Worm (Caenorhabditis elegans) whole organism, mixed stage, embryonic: ENCODE data around the gene ech-3.

Source experiments
- M03D4.4 ChIP-seq: sonication (generic microtip); optimal IDR thresholded peaks from 2 replicates; lab custom pipeline; 2017; ENCODE audit warnings: mild to moderate bottlenecking, missing genetic modification characterization, missing compliant biosample characterization
- bed-3 ChIP-seq: fragments of 200-800 bp; sonication (Bioruptor generic); optimal IDR thresholded peaks from 3 replicates; lab custom pipeline; 2018; ENCODE audit warnings: mild to moderate bottlenecking, missing genetic modification characterization, moderate library complexity, missing compliant biosample characterization
- blmp-1 ChIP-seq: fragments of 150-350 bp; optimal IDR thresholded peaks from 2 replicates; lab custom pipeline; 2014; ENCODE audit warnings: missing biosample characterization, missing genetic modification characterization
- ceh-39 ChIP-seq: fragments of 150-350 bp; optimal IDR thresholded peaks from 2 replicates; lab custom pipeline; 2014; ENCODE audit warnings: missing biosample characterization, missing genetic modification characterization
- ceh-43 ChIP-seq: fragments of 200-800 bp; sonication (Bioruptor generic); optimal IDR thresholded peaks from 2 replicates; lab custom pipeline; 2018; ENCODE audit warnings: mild to moderate bottlenecking, missing genetic modification characterization, moderate library complexity, missing compliant biosample characterization
- ces-1 ChIP-seq: fragments of 150-350 bp; optimal IDR thresholded peaks from 2 replicates; lab custom pipeline; 2014; ENCODE audit warnings: missing biosample characterization, missing genetic modification reagents, missing genetic modification characterization
- cnd-1 ChIP-seq: fragments of 200-800 bp; sonication (Bioruptor generic); optimal IDR thresholded peaks from 2 replicates; lab custom pipeline; 2018; ENCODE audit warnings: mild to moderate bottlenecking, missing genetic modification characterization, missing compliant biosample characterization
- drap-1 ChIP-seq: fragments of 200-800 bp; sonication (Bioruptor generic); optimal IDR thresholded peaks from 3 replicates; lab custom pipeline; 2018; ENCODE audit warnings: mild to moderate bottlenecking, missing genetic modification characterization, missing compliant biosample characterization
- elt-1 ChIP-seq: sonication (generic microtip); optimal IDR thresholded peaks from 2 replicates; lab custom pipeline; 2017; ENCODE audit warnings: missing genetic modification characterization, mild to moderate bottlenecking, missing compliant biosample characterization, antibody characterized with exemption, moderate library complexity, borderline replicate concordance; ENCODE audit not compliant: insufficient read depth
- flh-1 ChIP-seq: fragments of 200-800 bp; sonication (Bioruptor generic); optimal IDR thresholded peaks from 2 replicates; lab custom pipeline; 2018; ENCODE audit warnings: mild to moderate bottlenecking, missing genetic modification characterization, moderate library complexity, missing compliant biosample characterization
- ham-2 ChIP-seq: fragments of 200-800 bp; sonication (Bioruptor generic); optimal IDR thresholded peaks from 2 replicates; lab custom pipeline; 2018; ENCODE audit warnings: mild to moderate bottlenecking, missing genetic modification characterization, missing compliant biosample characterization
- hlh-1 ChIP-seq: fragments of 150-350 bp; optimal IDR thresholded peaks from 2 replicates; lab custom pipeline; 2014; ENCODE audit warnings: missing biosample characterization, missing genetic modification reagents, missing genetic modification characterization
- lin-13 ChIP-seq: fragments of 150-350 bp; optimal IDR thresholded peaks from 2 replicates; lab custom pipeline; 2014; ENCODE audit warnings: missing biosample characterization, missing genetic modification characterization
- lin-32 ChIP-seq: fragments of 200-800 bp; sonication (Bioruptor generic); optimal IDR thresholded peaks from 2 replicates; lab custom pipeline; 2018; ENCODE audit warnings: mild to moderate bottlenecking, missing genetic modification characterization, missing compliant biosample characterization
- lsy-2 ChIP-seq: fragments of 150-350 bp; optimal IDR thresholded peaks from 2 replicates; lab custom pipeline; 2014; ENCODE audit warnings: missing biosample characterization, missing genetic modification characterization
- mab-5 ChIP-seq: fragments of 150-350 bp; optimal IDR thresholded peaks from 2 replicates; lab custom pipeline; 2014; ENCODE audit warnings: missing biosample characterization, missing genetic modification characterization
- mep-1 ChIP-seq: fragments of 150-350 bp; optimal IDR thresholded peaks from 2 replicates; lab custom pipeline; 2017; ENCODE audit warnings: missing biosample characterization, missing genetic modification reagents, missing genetic modification characterization, inconsistent platforms
- mls-2 ChIP-seq: sonication (generic microtip); optimal IDR thresholded peaks from 2 replicates; lab custom pipeline; 2016; ENCODE audit warnings: mild to moderate bottlenecking, missing genetic modification characterization, moderate library complexity, missing compliant biosample characterization
- nhr-12 ChIP-seq: fragments of 150-350 bp; optimal IDR thresholded peaks from 2 replicates; lab custom pipeline; 2014; ENCODE audit warnings: missing biosample characterization, missing genetic modification characterization
- nhr-2 ChIP-seq: fragments of 150-350 bp; optimal IDR thresholded peaks from 2 replicates; lab custom pipeline; 2014; ENCODE audit warnings: missing biosample characterization, missing genetic modification characterization
- nhr-237 ChIP-seq: fragments of 150-350 bp; optimal IDR thresholded peaks from 2 replicates; lab custom pipeline; 2014; ENCODE audit warnings: missing biosample characterization, missing genetic modification characterization
- nhr-28 ChIP-seq: fragments of 150-350 bp; optimal IDR thresholded peaks from 2 replicates; lab custom pipeline; 2014; ENCODE audit warnings: missing biosample characterization, missing genetic modification characterization
- pha-4 ChIP-seq: fragments of 150-350 bp; optimal IDR thresholded peaks from 2 replicates; lab custom pipeline; 2018; ENCODE audit warnings: missing biosample characterization, missing genetic modification reagents, missing genetic modification characterization
- sptf-1 ChIP-seq: sonication (generic microtip); optimal IDR thresholded peaks from 2 replicates; lab custom pipeline; 2017; ENCODE audit warnings: mild to moderate bottlenecking, missing genetic modification characterization, moderate library complexity, missing compliant biosample characterization
- tbx-8 ChIP-seq: fragments of 200-800 bp; sonication (Bioruptor generic); optimal IDR thresholded peaks from 2 replicates; lab custom pipeline; 2018; ENCODE audit warnings: mild to moderate bottlenecking, missing genetic modification characterization, moderate library complexity, missing compliant biosample characterization
- unc-120 ChIP-seq: sonication (generic microtip); optimal IDR thresholded peaks from 2 replicates; lab custom pipeline; 2017; ENCODE audit warnings: missing genetic modification characterization, missing compliant biosample characterization; ENCODE audit not compliant: poor library complexity, severe bottlenecking
- unc-39 ChIP-seq: fragments of 150-350 bp; optimal IDR thresholded peaks from 2 replicates; lab custom pipeline; 2014; ENCODE audit warnings: missing biosample characterization, missing genetic modification characterization
- unc-62 ChIP-seq: fragments of 150-350 bp; optimal IDR thresholded peaks from 2 replicates; lab custom pipeline; 2014; ENCODE audit warnings: missing biosample characterization, missing genetic modification reagents, missing genetic modification characterization
- ztf-11 ChIP-seq: fragments of 150-350 bp; optimal IDR thresholded peaks from 2 replicates; lab custom pipeline; 2014; ENCODE audit warnings: missing biosample characterization, missing genetic modification characterization

ech-3 gene

ce11 chrV:7995878-7996277, 26.1 kb upstream of the ech-3 start, which contains the start of gene Y97E10AR.2:
Gene Y97E10AR.2 (plus strand): TSS chrV:7996178.
- TF ChIP-seq hlh-1 (tag; lab: Kevin White, UChicago): peak; percentile 26
- no peak for TF ChIP-seq mls-2
- no peak for TF ChIP-seq lin-13 (tag; lab: Kevin White, UChicago)
- no peak for TF ChIP-seq elt-1 (tag; lab: Kevin White, UChicago)
- no peak for TF ChIP-seq unc-62 (GFP tag; lab: Kevin White, UChicago)

ce11 chrV:8000929-8001513, 21.0 kb upstream of the ech-3 start, which contains the start of gene Y97E10AR.1:
Gene Y97E10AR.1 (plus strand): TSS chrV:8001463.
- TF ChIP-seq pha-4: peak; percentile 7
- TF ChIP-seq nhr-12 (tag; lab: Kevin White, UChicago): no peak
- TF ChIP-seq sptf-1 (tag; lab: Kevin White, UChicago): peak; percentile 28
- no peak for TF ChIP-seq ham-2
- peak; percentile 55 for TF ChIP-seq mls-2
- TF ChIP-seq drap-1: peak; percentile 39
- TF ChIP-seq mep-1 (tag; lab: Kevin White, UChicago): peak; percentile 43
- TF ChIP-seq blmp-1: peak; percentile 55
- no peak for TF ChIP-seq lin-13 (tag; lab: Kevin White, UChicago)
- peak; percentile 2 for TF ChIP-seq mab-5 (tag; lab: Kevin White, UChicago)
- no peak for TF ChIP-seq nhr-2 (tag; lab: Kevin White, UChicago)
- peak; percentile 82 for TF ChIP-seq ces-1 (GFP tag; lab: Kevin White, UChicago)
- peak; percentile 85 for TF ChIP-seq unc-62 (GFP tag; lab: Kevin White, UChicago)
- peak; percentile 69 for TF ChIP-seq nhr-237 (tag; lab: Kevin White, UChicago)
- TF ChIP-seq lin-32 (GFP tag; lab: Kevin White, UChicago): no peak
- peak; percentile 98 for TF ChIP-seq unc-120 (tag; lab: Kevin White, UChicago)
- no peak for TF ChIP-seq M03D4.4
- no peak for TF ChIP-seq tbx-8
- TF ChIP-seq lsy-2 (tag; lab: Kevin White, UChicago): peak; percentile 42
- TF ChIP-seq hlh-1 (tag; lab: Kevin White, UChicago): peak; percentile 85
- no peak for TF ChIP-seq cnd-1 (tag; lab: Kevin White, UChicago)
- no peak for TF ChIP-seq ztf-11 (tag; lab: Kevin White, UChicago)

- TF ChIP-seq nhr-237 (tag; lab: Kevin White, UChicago) (no peak), unc-62 (GFP tag; lab: Kevin White, UChicago) (no peak), ces-1 (GFP tag; lab: Kevin White, UChicago) (no peak), mls-2 (no peak), flh-1 (GFP tag; lab: Kevin White, UChicago) (no peak), nhr-12 (tag; lab: Kevin White, UChicago) (no peak), ceh-43 (no peak), sptf-1 (tag; lab: Kevin White, UChicago) (no peak), hlh-1 (tag; lab: Kevin White, UChicago) (no peak), ceh-39 (no peak), ham-2 (no peak), nhr-28 (no peak)
These were observed 17.0 kb upstream of the ech-3 start, which contains the start of gene Y97E10AR.8 for ce11 chrV:8005000-8005399. Gene Y97E10AR.8 (plus strand): TSS chrV:8005300.

- TF ChIP-seq mep-1 (tag; lab: Kevin White, UChicago): no peak
- peak; percentile 73 for TF ChIP-seq ces-1 (GFP tag; lab: Kevin White, UChicago)
These were observed 14.3 kb upstream of the ech-3 start, which contains the start of gene Y97E10AR.3 for ce11 chrV:8007460-8008292. Gene Y97E10AR.3 (minus strand): TSS chrV:8007510.

ce11 chrV:8010103-8010502, 11.9 kb upstream of the ech-3 start, which contains the start of gene Y97E10AR.4:
Gene Y97E10AR.4 (minus strand): TSS chrV:8010233.
- TF ChIP-seq unc-39 (tag; lab: Kevin White, UChicago) (no peak), bed-3 (no peak), mab-5 (tag; lab: Kevin White, UChicago) (no peak), ceh-39 (no peak), ceh-43 (no peak), pha-4 (no peak)
- TF ChIP-seq, all 35 proteins: peak for 0
